Fruit fly (Drosophila melanogaster): Measurements from ENCODE around the gene Or33a.

dm6 chr2L:11947641-11948040 is 13.3 kb downstream of the Or33a start, which contains the start of gene CG16964:
- TF ChIP-seq Abd-B (GFP tag; optimal IDR thresholded peaks at IDR 0.05): no peak
- no peak for TF ChIP-seq CG17568 (GFP tag; optimal IDR thresholded peaks at IDR 0.05)
- TF ChIP-seq ftz-f1 (GFP tag; optimal IDR thresholded peaks at IDR 0.05): no peak
- no peak for TF ChIP-seq inv (GFP tag; IDR thresholded peaks at IDR 0.05; ENCODE audit: partially characterized antibody)
- TF ChIP-seq CG32772 (GFP tag; IDR thresholded peaks at IDR 0.05): no peak
- TF ChIP-seq insv (GFP tag; optimal IDR thresholded peaks at IDR 0.05): no peak
- no peak for TF ChIP-seq CG12391 (tag; optimal IDR thresholded peaks at IDR 0.05)
- TF ChIP-seq kni (GFP tag; optimal IDR thresholded peaks at IDR 0.05): no peak
- no peak for TF ChIP-seq CG4282 (GFP tag; optimal IDR thresholded peaks at IDR 0.05)
- no peak for TF ChIP-seq h (optimal IDR thresholded peaks at IDR 0.05)
- TF ChIP-seq CG7372 (GFP tag; IDR thresholded peaks at IDR 0.05): no peak

All from whole organism, embryonic.